Fruit fly (Drosophila melanogaster) whole organism: ENCODE measurements around the gene CG34354.

Source experiments
- CG8478 ChIP-seq: fragments of >200 bp; optimal IDR thresholded peaks from 2 replicates; lab custom pipeline; 2018; ENCODE audit warnings: inconsistent platforms
- Dll ChIP-seq: fragments of >200 bp; optimal IDR thresholded peaks from 2 replicates; lab custom pipeline; 2017
- EcR ChIP-seq, 2 experiments: fragments of >200 bp; optimal IDR thresholded peaks; 2 replicates each; lab custom pipeline; 2017; ENCODE audit warnings: missing biosample characterization in 2 of 2, missing genetic modification characterization in 2 of 2, missing genetic modification reagents in 2 of 2
- pan ChIP-seq: fragments of >200 bp; optimal IDR thresholded peaks from 2 replicates; lab custom pipeline; 2017
- psq ChIP-seq: fragments of >200 bp; optimal IDR thresholded peaks from 2 replicates; lab custom pipeline; 2017
- usp ChIP-seq: fragments of >200 bp; optimal IDR thresholded peaks from 2 replicates; lab custom pipeline; 2017; ENCODE audit warnings: missing biosample characterization, missing genetic modification characterization, mixed read lengths

The CG34354 gene

DNA sequence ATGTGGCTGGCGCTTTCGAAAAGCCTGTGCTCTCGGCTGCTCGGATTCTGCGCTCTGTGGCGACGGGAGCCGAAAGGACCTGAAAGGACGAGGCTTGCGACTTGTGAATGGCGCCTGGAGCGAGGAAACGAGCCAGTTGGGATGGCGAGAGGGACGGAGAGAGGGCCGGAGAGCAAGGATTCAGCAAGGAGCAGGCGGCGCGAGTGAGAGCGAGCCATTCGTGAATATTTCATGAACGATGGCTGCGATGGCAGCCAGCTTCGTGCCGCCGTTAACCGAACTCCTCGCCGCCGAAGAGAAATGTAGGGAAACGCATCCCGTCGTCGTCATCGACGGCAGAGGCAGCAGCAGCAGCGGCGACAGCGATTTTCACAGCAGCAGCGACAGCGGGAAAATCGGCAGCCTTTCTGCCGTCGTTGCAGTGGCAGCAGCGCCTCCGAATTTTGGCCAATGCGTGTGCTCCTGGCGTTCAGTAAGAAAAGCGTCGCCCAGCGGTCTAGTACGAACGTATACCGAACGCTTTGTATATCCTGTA lies at the start of gene CG34354:
Gene CG34354, plus strand, starts transcription at position 485 of the 535 bp plus-strand sequence.
- TF ChIP-seq Dll (lab: Kevin White, UChicago), result no peak
- TF ChIP-seq EcR (GFP tag; optimal IDR thresholded peaks at IDR 0.05; lab: Kevin White, UChicago), result no peak
- TF ChIP-seq psq (lab: Kevin White, UChicago), result no peak
- no peak for TF ChIP-seq usp (GFP tag; lab: Kevin White, UChicago)
- no peak for TF ChIP-seq pan (lab: Kevin White, UChicago)
- no peak for TF ChIP-seq CG8478 (lab: Kevin White, UChicago)

DNA sequence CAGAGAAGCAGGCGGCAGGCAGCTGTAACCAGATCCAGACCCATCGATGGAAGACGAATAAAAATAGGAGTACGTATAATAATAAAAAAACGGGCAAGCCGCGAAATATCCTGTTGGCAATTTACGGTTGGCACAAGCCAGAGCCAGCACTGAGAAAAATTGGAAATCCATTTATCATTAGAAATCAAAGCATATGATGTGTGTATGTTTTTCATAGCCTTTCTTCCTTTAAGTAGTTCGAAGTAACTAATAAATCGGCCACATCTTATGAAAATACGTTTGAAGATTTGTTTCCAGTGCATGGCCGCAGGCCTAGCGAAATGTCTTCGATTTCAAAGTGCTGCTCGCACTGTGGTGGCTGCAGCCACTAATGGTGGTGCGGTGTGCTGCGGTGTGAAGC lies 29.9 kb upstream of the CG34354 start:
- TF ChIP-seq CG8478 (lab: Kevin White, UChicago), result no peak
- TF ChIP-seq EcR (GFP tag; optimal IDR thresholded peaks at IDR 0.05; lab: Kevin White, UChicago), result no peak
- TF ChIP-seq usp (GFP tag; lab: Kevin White, UChicago), result no peak
- TF ChIP-seq psq (lab: Kevin White, UChicago), result no peak
- TF ChIP-seq pan (lab: Kevin White, UChicago), result no peak
- no peak for TF ChIP-seq Dll (lab: Kevin White, UChicago)

DNA sequence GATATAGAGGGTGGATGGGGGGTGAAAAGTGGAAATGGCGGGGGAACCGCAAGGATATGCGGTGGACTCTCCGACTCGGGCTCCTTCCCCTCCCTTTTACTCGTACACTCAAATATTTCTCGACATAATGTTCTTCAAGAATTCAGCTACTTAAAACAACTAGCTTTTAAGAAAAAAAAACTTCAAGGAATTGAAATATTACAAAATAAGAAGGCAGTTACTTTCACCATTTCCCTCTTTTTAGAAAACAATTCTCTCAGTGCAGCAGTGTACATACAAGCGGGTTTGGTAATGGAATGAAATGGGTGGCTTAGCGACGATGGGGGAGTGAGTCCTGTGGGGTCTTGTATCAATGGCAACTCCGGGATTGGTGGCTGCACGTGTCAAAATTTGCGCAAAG lies 28.6 kb upstream of the CG34354 start:
- TF ChIP-seq CG8478 (lab: Kevin White, UChicago) (no peak), pan (lab: Kevin White, UChicago) (no peak), usp (GFP tag; lab: Kevin White, UChicago) (no peak), psq (lab: Kevin White, UChicago) (no peak), EcR (GFP tag; optimal IDR thresholded peaks at IDR 0.05; lab: Kevin White, UChicago) (no peak), Dll (lab: Kevin White, UChicago) (no peak)

DNA sequence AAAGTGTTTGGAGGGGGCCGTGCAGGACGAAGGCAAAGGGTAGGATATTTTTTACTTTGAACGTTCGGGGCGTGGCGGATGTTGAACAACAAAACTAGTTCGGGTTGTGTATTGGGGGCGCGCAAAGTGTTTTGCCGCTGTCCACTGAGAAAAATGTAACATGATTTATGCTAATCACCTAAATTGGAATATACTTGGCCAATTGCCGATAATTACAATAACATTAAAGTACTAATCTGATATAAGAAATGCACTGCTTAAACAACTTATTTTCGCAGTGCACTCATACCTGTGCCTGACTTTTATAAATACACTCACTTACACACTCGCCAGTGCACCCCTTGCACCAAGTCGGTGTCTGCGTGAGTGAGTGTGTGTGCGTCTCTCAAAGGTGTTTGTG lies 20.4 kb upstream of the CG34354 start:
- TF ChIP-seq CG8478 (lab: Kevin White, UChicago), result no peak
- no peak for TF ChIP-seq psq (lab: Kevin White, UChicago)

DNA sequence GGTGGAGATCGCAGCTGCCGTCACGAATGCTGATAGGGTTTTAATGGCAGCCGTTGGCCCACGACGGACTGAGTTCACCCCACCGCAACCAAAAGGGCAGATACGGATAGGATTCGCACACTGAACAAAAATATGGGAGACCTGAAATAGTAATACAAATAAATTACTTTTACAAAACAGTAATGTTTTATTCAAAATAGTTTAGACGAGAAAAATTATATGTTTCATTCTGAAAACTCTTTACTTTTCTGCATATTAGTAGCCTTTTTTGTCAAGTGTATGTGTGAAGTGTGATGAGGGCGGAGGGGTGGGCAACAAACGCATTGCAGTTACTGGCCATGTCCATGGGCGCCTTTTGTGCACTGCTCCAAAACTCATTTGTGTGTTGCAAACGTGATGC lies 89.5 kb downstream of the CG34354 start:
- TF ChIP-seq usp (GFP tag; lab: Kevin White, UChicago) (no peak), CG8478 (lab: Kevin White, UChicago) (no peak), pan (lab: Kevin White, UChicago) (no peak), EcR (GFP tag; optimal IDR thresholded peaks at IDR 0.05; lab: Kevin White, UChicago) (no peak), Dll (lab: Kevin White, UChicago) (no peak)

DNA sequence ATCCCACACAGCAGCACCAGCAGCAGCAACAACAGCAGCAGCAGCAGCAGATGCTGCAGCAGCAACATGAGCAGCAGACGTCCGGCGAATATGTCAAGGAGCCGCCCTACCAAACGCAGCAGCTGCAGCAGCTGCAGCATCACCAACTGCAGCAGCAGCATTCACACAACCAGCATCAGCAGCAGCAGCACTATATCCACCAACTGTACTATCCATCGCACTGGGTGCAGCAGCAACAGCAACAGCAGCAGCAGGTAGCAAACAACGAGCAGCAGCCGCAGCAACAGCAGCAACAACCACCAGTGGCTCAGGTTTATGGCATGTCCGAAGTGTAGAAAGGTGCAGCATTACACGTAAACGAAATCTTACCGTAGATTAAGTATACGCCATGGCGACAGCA lies 91.1 kb downstream of the CG34354 start:
- TF ChIP-seq pan (lab: Kevin White, UChicago), result no peak
- no peak for TF ChIP-seq usp (GFP tag; lab: Kevin White, UChicago)
- no peak for TF ChIP-seq EcR (GFP tag; optimal IDR thresholded peaks at IDR 0.05; lab: Kevin White, UChicago)
- no peak for TF ChIP-seq Dll (lab: Kevin White, UChicago)
- no peak for TF ChIP-seq psq (lab: Kevin White, UChicago)
- no peak for TF ChIP-seq CG8478 (lab: Kevin White, UChicago)

DNA sequence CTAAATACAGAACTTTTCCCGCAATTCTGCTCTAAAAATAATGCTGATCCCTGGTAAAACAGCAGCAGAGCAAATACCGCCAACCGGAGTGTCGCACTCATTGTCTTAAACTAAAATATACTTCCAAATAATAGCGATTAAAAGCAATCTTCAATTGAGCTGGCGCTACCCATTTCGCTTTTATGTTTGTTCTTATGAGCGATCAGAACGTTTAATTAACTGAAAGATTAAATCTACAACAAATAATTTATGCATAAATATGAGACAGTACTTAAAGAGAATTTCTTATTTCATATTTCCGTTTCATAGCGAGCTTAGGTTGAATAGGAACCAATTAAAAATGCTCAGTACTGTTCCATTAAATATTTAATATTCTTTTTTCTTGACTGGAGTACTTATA lies 116.8 kb downstream of the CG34354 start, which contains the start of gene CG43125:
Gene CG43125, minus strand, starts transcription at position 101 of the 400 bp plus-strand sequence.
- TF ChIP-seq CG8478 (lab: Kevin White, UChicago) (no peak), psq (lab: Kevin White, UChicago) (no peak), usp (GFP tag; lab: Kevin White, UChicago) (no peak), EcR (GFP tag; optimal IDR thresholded peaks at IDR 0.05; lab: Kevin White, UChicago) (no peak), Dll (lab: Kevin White, UChicago) (no peak)

DNA sequence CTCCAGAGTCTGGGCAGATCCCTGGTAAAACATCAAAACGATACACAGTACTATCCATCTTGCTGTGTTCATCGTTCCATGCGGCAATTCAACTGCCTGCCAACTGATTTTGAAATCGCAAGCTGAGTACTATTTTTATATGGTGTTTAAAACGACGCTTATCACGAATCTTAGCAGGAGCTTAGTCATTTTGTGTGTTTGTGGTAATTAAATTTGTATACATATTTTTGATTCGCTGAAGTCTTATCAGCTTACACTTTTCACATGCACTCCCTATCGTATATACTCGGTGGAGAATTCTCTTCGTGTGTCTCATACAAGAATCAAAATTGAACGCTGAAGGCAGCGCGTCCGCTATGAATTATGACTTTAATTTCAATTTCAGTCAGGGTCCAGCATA lies 118.0 kb downstream of the CG34354 start, which contains the start of gene CG43124:
Gene CG43124, minus strand, starts transcription at position 101 of the 400 bp plus-strand sequence.
- TF ChIP-seq psq (lab: Kevin White, UChicago) (no peak), EcR (GFP tag; optimal IDR thresholded peaks at IDR 0.05; lab: Kevin White, UChicago) (no peak), usp (GFP tag; lab: Kevin White, UChicago) (no peak), pan (lab: Kevin White, UChicago) (no peak), CG8478 (lab: Kevin White, UChicago) (no peak), Dll (lab: Kevin White, UChicago) (no peak)

DNA sequence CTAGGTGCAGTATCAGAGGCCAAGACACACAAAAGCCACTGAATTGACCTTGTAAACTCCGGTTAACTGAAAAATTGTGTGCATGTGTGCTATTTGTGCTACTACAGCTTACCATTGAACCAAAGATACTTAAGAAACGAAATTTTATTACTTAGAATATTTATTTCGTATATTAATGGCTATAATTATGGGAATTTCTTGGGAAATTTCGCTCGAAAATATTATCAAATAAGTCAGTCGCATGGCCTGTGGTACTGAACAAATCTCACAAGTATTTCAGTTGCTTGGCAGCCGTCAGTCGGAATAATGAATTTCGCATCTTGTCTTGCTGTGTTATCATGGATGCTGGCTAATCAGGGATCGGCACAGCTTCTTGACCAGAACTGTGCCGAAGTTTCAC lies 135.6 kb downstream of the CG34354 start, which contains the start of gene CG34436:
Gene CG34436, plus strand, starts transcription at position 301 of the 400 bp plus-strand sequence.
- no peak for TF ChIP-seq psq (lab: Kevin White, UChicago)

DNA sequence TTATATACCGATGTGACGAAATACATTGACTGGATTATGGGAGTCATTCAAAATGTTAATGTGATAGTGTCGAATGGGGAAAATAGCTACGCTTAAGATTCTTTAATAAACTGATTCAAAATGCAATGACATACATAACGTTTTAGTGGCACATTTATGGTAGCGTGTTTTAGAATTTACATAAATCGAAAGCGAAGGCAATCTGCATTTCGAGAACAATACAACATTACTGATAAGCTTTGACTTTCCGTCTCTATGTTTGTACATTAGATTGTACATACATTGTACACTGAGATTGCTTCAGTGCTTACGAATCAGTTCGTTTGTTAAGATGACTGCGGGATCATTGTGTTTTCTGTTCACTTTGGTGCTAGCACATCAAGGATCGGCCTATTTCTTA lies 136.7 kb downstream of the CG34354 start, which contains the start of gene CG34437:
Gene CG34437, plus strand, starts transcription at position 301 of the 400 bp plus-strand sequence.
- no peak for TF ChIP-seq Dll (lab: Kevin White, UChicago)
